Worm (Caenorhabditis elegans) whole organism, L2 larva: Measurements from ENCODE around the gene dmd-5.
"Not testable (repeated sequence)": the region's sequence is repeated elsewhere in the genome, so short reads cannot be mapped to it uniquely, and the experiment has no call there.

Experiments
- F13H6.1 ChIP-seq: sonication (generic microtip); optimal IDR thresholded peaks from 2 replicates; lab custom pipeline; 2016; ENCODE audit warnings: missing genetic modification characterization, missing compliant biosample characterization
- R02D3.7 ChIP-seq: fragments of 150-350 bp; optimal IDR thresholded peaks from 2 replicates; lab custom pipeline; 2014; ENCODE audit warnings: missing biosample characterization, missing genetic modification characterization
- ZK546.5 ChIP-seq: sonication (generic microtip); optimal IDR thresholded peaks from 2 replicates; lab custom pipeline; 2017; ENCODE audit warnings: missing biosample characterization, missing genetic modification characterization
- alr-1 ChIP-seq: fragments of 150-350 bp; optimal IDR thresholded peaks from 2 replicates; lab custom pipeline; 2014; ENCODE audit warnings: missing biosample characterization, missing genetic modification characterization
- aly-2 ChIP-seq: fragments of 150-350 bp; optimal IDR thresholded peaks from 2 replicates; lab custom pipeline; 2014; ENCODE audit warnings: missing biosample characterization, missing genetic modification characterization
- blmp-1 ChIP-seq: sonication (generic microtip); optimal IDR thresholded peaks from 2 replicates; lab custom pipeline; 2017; ENCODE audit warnings: missing genetic modification characterization, mild to moderate bottlenecking, missing compliant biosample characterization, antibody characterized with exemption, moderate library complexity; ENCODE audit not compliant: insufficient read depth
- ceh-16 ChIP-seq: fragments of 150-350 bp; optimal IDR thresholded peaks from 2 replicates; lab custom pipeline; 2014; ENCODE audit warnings: missing biosample characterization, missing genetic modification characterization
- ceh-82 ChIP-seq: fragments of 150-350 bp; optimal IDR thresholded peaks from 2 replicates; lab custom pipeline; 2014; ENCODE audit warnings: missing biosample characterization, missing genetic modification characterization
- crh-2 ChIP-seq: sonication (generic microtip); optimal IDR thresholded peaks from 2 replicates; lab custom pipeline; 2017; ENCODE audit warnings: missing biosample characterization, missing genetic modification characterization
- dmd-4 ChIP-seq: sonication (generic microtip); optimal IDR thresholded peaks from 2 replicates; lab custom pipeline; 2017; ENCODE audit warnings: missing biosample characterization, missing genetic modification characterization
- elt-1 ChIP-seq: fragments of 150-350 bp; optimal IDR thresholded peaks from 2 replicates; lab custom pipeline; 2014; ENCODE audit warnings: missing biosample characterization, missing genetic modification characterization
- gmeb-1 ChIP-seq: fragments of 150-350 bp; optimal IDR thresholded peaks from 2 replicates; lab custom pipeline; 2014; ENCODE audit warnings: missing biosample characterization, missing genetic modification characterization
- lin-11 ChIP-seq: fragments of 150-350 bp; sonication (generic microtip); optimal IDR thresholded peaks from 2 replicates; lab custom pipeline; 2014; ENCODE audit warnings: missing biosample characterization, missing genetic modification characterization, inconsistent platforms, mixed read lengths
- lin-13 ChIP-seq: fragments of 150-350 bp; optimal IDR thresholded peaks from 2 replicates; lab custom pipeline; 2014; ENCODE audit warnings: missing biosample characterization, missing genetic modification reagents, missing genetic modification characterization
- lin-39 ChIP-seq: fragments of 150-350 bp; optimal IDR thresholded peaks from 2 replicates; lab custom pipeline; 2014; ENCODE audit warnings: missing biosample characterization, missing genetic modification reagents, missing genetic modification characterization
- lsy-2 ChIP-seq, 2 experiments: fragments of 150-350 bp in 1 of 2; sonication (generic microtip) in 1 of 2; optimal IDR thresholded peaks; 2 replicates each; lab custom pipeline; 2014 to 2017; ENCODE audit warnings: missing biosample characterization in 2 of 2, missing genetic modification characterization in 2 of 2
- mab-5 ChIP-seq: fragments of 150-350 bp; optimal IDR thresholded peaks from 2 replicates; lab custom pipeline; 2014; ENCODE audit warnings: missing biosample characterization, missing genetic modification characterization
- mdl-1 ChIP-seq, 2 experiments: fragments of 150-350 bp in 1 of 2; sonication (generic microtip) in 1 of 2; optimal IDR thresholded peaks; 2 replicates each; lab custom pipeline; 2017; ENCODE audit warnings: missing biosample characterization in 2 of 2, missing genetic modification characterization in 2 of 2
- nhr-10 ChIP-seq: sonication (generic microtip); optimal IDR thresholded peaks from 2 replicates; lab custom pipeline; 2017; ENCODE audit warnings: missing biosample characterization, missing genetic modification characterization
- nhr-11 ChIP-seq: fragments of 150-350 bp; optimal IDR thresholded peaks from 2 replicates; lab custom pipeline; 2014; ENCODE audit warnings: missing biosample characterization, missing genetic modification characterization
- nhr-12 ChIP-seq: fragments of 150-350 bp; optimal IDR thresholded peaks from 2 replicates; lab custom pipeline; 2014; ENCODE audit warnings: missing biosample characterization, missing genetic modification characterization
- nhr-129 ChIP-seq: fragments of 150-350 bp; optimal IDR thresholded peaks from 2 replicates; lab custom pipeline; 2014; ENCODE audit warnings: missing biosample characterization, missing genetic modification characterization
- nhr-21 ChIP-seq: fragments of 150-350 bp; optimal IDR thresholded peaks from 2 replicates; lab custom pipeline; 2014; ENCODE audit warnings: missing biosample characterization, missing genetic modification characterization
- nhr-237 ChIP-seq: fragments of 150-350 bp; optimal IDR thresholded peaks from 2 replicates; lab custom pipeline; 2014; ENCODE audit warnings: missing biosample characterization, missing genetic modification characterization
- nhr-25 ChIP-seq: fragments of 150-350 bp; sonication (generic microtip); optimal IDR thresholded peaks from 3 replicates; lab custom pipeline; 2014; ENCODE audit warnings: missing biosample characterization, missing genetic modification characterization
- nhr-6 ChIP-seq: fragments of 150-350 bp; optimal IDR thresholded peaks from 2 replicates; lab custom pipeline; 2014; ENCODE audit warnings: missing biosample characterization, missing genetic modification characterization
- nhr-77 ChIP-seq: fragments of 150-350 bp; optimal IDR thresholded peaks from 2 replicates; lab custom pipeline; 2014; ENCODE audit warnings: missing biosample characterization, missing genetic modification characterization
- peb-1 ChIP-seq: fragments of 150-350 bp; optimal IDR thresholded peaks from 2 replicates; lab custom pipeline; 2014; ENCODE audit warnings: missing biosample characterization, missing genetic modification characterization
- sma-9 ChIP-seq, 2 experiments: fragments of 150-350 bp in 1 of 2; sonication (generic microtip) in 1 of 2; optimal IDR thresholded peaks; 2 replicates each; lab custom pipeline; 2014 to 2016; ENCODE audit warnings: missing genetic modification characterization in 2 of 2, mild to moderate bottlenecking in 1 of 2, missing biosample characterization in 1 of 2, missing compliant biosample characterization in 1 of 2, missing genetic modification reagents in 1 of 2, moderate library complexity in 1 of 2
- snpc-4 ChIP-seq: fragments of 150-350 bp; optimal IDR thresholded peaks from 2 replicates; lab custom pipeline; 2014; ENCODE audit warnings: missing biosample characterization, missing genetic modification characterization
- unc-39 ChIP-seq: fragments of 150-350 bp; optimal IDR thresholded peaks from 2 replicates; lab custom pipeline; 2014; ENCODE audit warnings: missing biosample characterization, missing genetic modification characterization
- unc-55 ChIP-seq: fragments of 150-350 bp; sonication (generic microtip); optimal IDR thresholded peaks from 3 replicates; lab custom pipeline; 2014; ENCODE audit warnings: missing biosample characterization, missing genetic modification reagents, missing genetic modification characterization
- unc-62 ChIP-seq: fragments of 150-350 bp; optimal IDR thresholded peaks from 2 replicates; lab custom pipeline; 2014; ENCODE audit warnings: missing biosample characterization, missing genetic modification reagents, missing genetic modification characterization
- ztf-1 ChIP-seq: fragments of 200-800 bp; sonication (Bioruptor generic); conservative IDR thresholded peaks from 2 replicates; pipeline ENCODE4 v1.3.6; 2022; ENCODE audit warnings: missing genetic modification characterization, missing compliant biosample characterization
- ztf-11 ChIP-seq: sonication (generic microtip); optimal IDR thresholded peaks from 2 replicates; lab custom pipeline; 2017; ENCODE audit warnings: missing biosample characterization, missing genetic modification characterization
- ztf-4 ChIP-seq: fragments of 150-350 bp; optimal IDR thresholded peaks from 2 replicates; lab custom pipeline; 2014; ENCODE audit warnings: missing biosample characterization, missing genetic modification characterization

dmd-5 gene

ce11 chrII:5768274-5768820 lies 5.7 kb downstream of the dmd-5 start:
- no peak for TF ChIP-seq F13H6.1 (tag; lab: Kevin White, UChicago)
- no peak for TF ChIP-seq dmd-4 (tag; lab: Kevin White, UChicago)
- no peak for TF ChIP-seq nhr-129 (tag; lab: Kevin White, UChicago)
- no peak for TF ChIP-seq nhr-10
- no peak for TF ChIP-seq gmeb-1 (tag; lab: Kevin White, UChicago)
- no peak for TF ChIP-seq unc-39 (tag; lab: Kevin White, UChicago)
- TF ChIP-seq nhr-25, result peak; percentile 0
- no peak for TF ChIP-seq unc-62 (GFP tag; lab: Kevin White, UChicago)
- TF ChIP-seq mdl-1 (tag; optimal IDR thresholded peaks at IDR 0.05; lab: Kevin White, UChicago), result no peak
- no peak for TF ChIP-seq unc-55
- no peak for TF ChIP-seq lin-11
- TF ChIP-seq ceh-16 (tag; lab: Kevin White, UChicago), result peak; percentile 19
- TF ChIP-seq nhr-11 (tag; lab: Kevin White, UChicago), result no peak
- TF ChIP-seq sma-9 (GFP tag; optimal IDR thresholded peaks at IDR 0.05; lab: Kevin White, UChicago), result peak; percentile 43
- TF ChIP-seq sma-9 (tag; optimal IDR thresholded peaks at IDR 0.05; lab: Kevin White, UChicago), result no peak
- no peak for TF ChIP-seq nhr-237 (tag; lab: Kevin White, UChicago)
- no peak for TF ChIP-seq R02D3.7 (tag; lab: Kevin White, UChicago)
- no peak for TF ChIP-seq blmp-1 (tag; lab: Kevin White, UChicago)
- TF ChIP-seq lsy-2 (tag; optimal IDR thresholded peaks at IDR 0.05; lab: Kevin White, UChicago), result no peak
- no peak for TF ChIP-seq ztf-11 (tag; lab: Kevin White, UChicago)
- no peak for TF ChIP-seq nhr-6
- TF ChIP-seq crh-2 (tag; lab: Kevin White, UChicago), result no peak
- no peak for TF ChIP-seq peb-1 (tag; lab: Kevin White, UChicago)
- TF ChIP-seq alr-1 (tag; lab: Kevin White, UChicago), result no peak
- peak; percentile 8 for TF ChIP-seq elt-1 (tag; lab: Kevin White, UChicago)
- TF ChIP-seq mab-5 (tag; lab: Kevin White, UChicago), result no peak

ce11 chrII:5765318-5765717 lies 8.7 kb downstream of the dmd-5 start, which contains the start of gene ifb-1:
ifb-1 (plus strand) TSS chrII:5765618.
- TF ChIP-seq nhr-12 (tag; lab: Kevin White, UChicago), result no peak
- no peak for TF ChIP-seq ceh-82
- TF ChIP-seq ceh-16 (tag; lab: Kevin White, UChicago), result no peak
- no peak for TF ChIP-seq nhr-129 (tag; lab: Kevin White, UChicago)
- no peak for TF ChIP-seq lin-39 (tag; lab: Kevin White, UChicago)
- TF ChIP-seq ZK546.5 (tag; lab: Kevin White, UChicago), result no peak
- no peak for TF ChIP-seq nhr-77
- no peak for TF ChIP-seq ztf-1
- no peak for TF ChIP-seq aly-2 (tag; lab: Kevin White, UChicago)
- no peak for TF ChIP-seq crh-2 (tag; lab: Kevin White, UChicago)
- TF ChIP-seq peb-1 (tag; lab: Kevin White, UChicago), result no peak
- TF ChIP-seq unc-39 (tag; lab: Kevin White, UChicago), result no peak
- no peak for TF ChIP-seq alr-1 (tag; lab: Kevin White, UChicago)
- no peak for TF ChIP-seq ztf-11 (tag; lab: Kevin White, UChicago)

ce11 chrII:5757656-5758055 lies 16.4 kb downstream of the dmd-5 start, which contains the start of the genes F10C1.3 and F10C1.23:
F10C1.3 (minus strand) TSS chrII:5757756.
F10C1.23 (plus strand) TSS chrII:5758040.
- TF ChIP-seq nhr-21 (tag; lab: Kevin White, UChicago); dmd-4 (tag; lab: Kevin White, UChicago); lin-13 (GFP tag; lab: Kevin White, UChicago): not testable (repeated sequence)

ce11 chrII:5754168-5754567 lies 19.9 kb downstream of the dmd-5 start, which contains the start of gene F10C1.8:
F10C1.8 (plus strand) TSS chrII:5754468.
- TF ChIP-seq ztf-4 (no peak), lin-13 (GFP tag; lab: Kevin White, UChicago) (no peak), snpc-4 (no peak), nhr-237 (tag; lab: Kevin White, UChicago) (no peak), R02D3.7 (tag; lab: Kevin White, UChicago) (no peak), lin-11 (no peak), nhr-6 (no peak), lin-39 (tag; lab: Kevin White, UChicago) (no peak), nhr-25 (no peak), unc-55 (no peak), nhr-11 (tag; lab: Kevin White, UChicago) (no peak)
